Worm (Caenorhabditis elegans) whole organism, L1 larva: ENCODE results near the gene clec-129.

Source experiments
- nhr-90 ChIP-seq: sonication (generic microtip); optimal IDR thresholded peaks from 2 replicates; lab custom pipeline; 2016; ENCODE audit warnings: mild to moderate bottlenecking, missing genetic modification characterization, missing compliant biosample characterization; ENCODE audit not compliant: poor library complexity
- zag-1 ChIP-seq: fragments of 150-350 bp; optimal IDR thresholded peaks from 2 replicates; lab custom pipeline; 2014; ENCODE audit warnings: missing biosample characterization, missing genetic modification characterization

- TF ChIP-seq zag-1 (tag; lab: Kevin White, UChicago), result no peak
- no peak for TF ChIP-seq nhr-90 (tag; lab: Kevin White, UChicago)
These were observed 8.5 kb downstream of the clec-129 start, which contains the start of gene clec-134 for ce11 chrII:3579767-3580166.
